Fruit fly (Drosophila melanogaster) Kc167 (cell line): ENCODE measurements around the gene Stat92E.

ENCODE experiments used
- Myc ChIP-seq: fragments of >200 bp; optimal IDR thresholded peaks from 2 replicates; lab custom pipeline; 2017; ENCODE audit warnings: missing external identifiers
- Sin3A ChIP-seq: fragments of >200 bp; optimal IDR thresholded peaks from 2 replicates; lab custom pipeline; 2018; ENCODE audit warnings: missing external identifiers
- psq ChIP-seq: fragments of >200 bp; optimal IDR thresholded peaks from 2 replicates; lab custom pipeline; 2017; ENCODE audit warnings: missing external identifiers

- TF ChIP-seq psq (no peak), Myc (lab: Kevin White, UChicago) (no peak), Sin3A (no peak)
Observed at dm6 chr3R:20555720-20556280, 3.7 kb upstream of the Stat92E start.
